Fruit fly (Drosophila melanogaster) whole organism, embryonic: ENCODE data around the gene CG6163.

Source experiments
- Abd-B ChIP-seq: fragments of 200-800 bp; sonication (Bioruptor generic); optimal IDR thresholded peaks from 2 replicates; lab custom pipeline; 2018; ENCODE audit warnings: missing biosample characterization, mild to moderate bottlenecking, missing genetic modification characterization, moderate library complexity
- Aef1 ChIP-seq: fragments of 200-800 bp; sonication (Bioruptor generic); IDR thresholded peaks from 3 replicates; pipeline ENCODE4 v1.3.6; 2022; ENCODE audit warnings: missing biosample characterization, missing genetic modification characterization
- Antp ChIP-seq: fragments of 200-800 bp; sonication (Bioruptor generic); optimal IDR thresholded peaks from 3 replicates; lab custom pipeline; 2016; ENCODE audit warnings: missing biosample characterization, missing genetic modification characterization
- Bgb ChIP-seq: fragments of 200-800 bp; sonication (Bioruptor generic); IDR thresholded peaks from 2 replicates; pipeline ENCODE4 v1.3.6; 2022; ENCODE audit warnings: missing biosample characterization, missing genetic modification characterization; ENCODE audit not compliant: partially characterized antibody
- CG10462 ChIP-seq: fragments of 200-800 bp; sonication (Bioruptor generic); optimal IDR thresholded peaks from 2 replicates; lab custom pipeline; 2016; ENCODE audit warnings: missing biosample characterization, missing genetic modification characterization
- CG10543 ChIP-seq: fragments of 200-800 bp; sonication (Bioruptor generic); optimal IDR thresholded peaks from 3 replicates; lab custom pipeline; 2017; ENCODE audit warnings: missing biosample characterization, mild to moderate bottlenecking, missing genetic modification characterization, moderate library complexity
- CG10565 ChIP-seq: fragments of 200-800 bp; sonication (Bioruptor generic); optimal IDR thresholded peaks from 3 replicates; lab custom pipeline; 2016; ENCODE audit warnings: missing biosample characterization, mild to moderate bottlenecking, missing genetic modification characterization
- CG10979 ChIP-seq: fragments of 200-800 bp; sonication (Bioruptor generic); optimal IDR thresholded peaks from 2 replicates; lab custom pipeline; 2018; ENCODE audit warnings: missing biosample characterization, mild to moderate bottlenecking, missing genetic modification characterization, moderate library complexity
- CG11723 ChIP-seq: fragments of 200-800 bp; sonication (Bioruptor generic); optimal IDR thresholded peaks from 2 replicates; lab custom pipeline; 2017; ENCODE audit warnings: missing biosample characterization, mild to moderate bottlenecking, missing genetic modification characterization
- CG13424 ChIP-seq: fragments of 200-800 bp; sonication (Bioruptor generic); optimal IDR thresholded peaks from 2 replicates; lab custom pipeline; 2019; ENCODE audit warnings: missing biosample characterization, mild to moderate bottlenecking, missing genetic modification characterization, moderate library complexity
- CG14014 ChIP-seq: fragments of 200-800 bp; sonication (Bioruptor generic); IDR thresholded peaks from 2 replicates; pipeline ENCODE4 v1.3.6; 2022; ENCODE audit warnings: missing biosample characterization, missing genetic modification characterization
- CG14965 ChIP-seq: fragments of 200-800 bp; sonication (Bioruptor generic); optimal IDR thresholded peaks from 2 replicates; lab custom pipeline; 2016; ENCODE audit warnings: missing biosample characterization, missing genetic modification characterization, borderline replicate concordance
- CG15269 ChIP-seq: fragments of 200-800 bp; sonication (Bioruptor generic); optimal IDR thresholded peaks from 2 replicates; lab custom pipeline; 2018; ENCODE audit warnings: missing biosample characterization, mild to moderate bottlenecking, missing genetic modification characterization, moderate library complexity
- CG17829 ChIP-seq: fragments of 200-800 bp; optimal IDR thresholded peaks from 2 replicates; lab custom pipeline; 2019; ENCODE audit warnings: missing biosample characterization, mild to moderate bottlenecking, missing genetic modification characterization, moderate library complexity
- CG2120 ChIP-seq: fragments of 200-800 bp; sonication (Bioruptor generic); optimal IDR thresholded peaks from 3 replicates; lab custom pipeline; 2016; ENCODE audit warnings: missing biosample characterization, missing genetic modification characterization
- CG2199 ChIP-seq: fragments of 200-800 bp; sonication (Bioruptor generic); IDR thresholded peaks from 3 replicates; pipeline ENCODE4 v1.3.6; 2022; ENCODE audit warnings: missing biosample characterization, missing genetic modification characterization
- CG32767 ChIP-seq: fragments of 200-800 bp; sonication (Bioruptor generic); IDR thresholded peaks from 2 replicates; pipeline ENCODE4 v1.3.6; 2022; ENCODE audit warnings: missing biosample characterization, missing genetic modification characterization
- CG4820 ChIP-seq: fragments of 200-800 bp; sonication (Bioruptor generic); optimal IDR thresholded peaks from 3 replicates; lab custom pipeline; 2016; ENCODE audit warnings: missing biosample characterization, missing genetic modification characterization
- CG4854 ChIP-seq: fragments of 200-800 bp; sonication (Bioruptor generic); optimal IDR thresholded peaks from 2 replicates; lab custom pipeline; 2016; ENCODE audit warnings: missing biosample characterization, missing genetic modification characterization, inconsistent platforms
- CG9727 ChIP-seq: fragments of 200-800 bp; sonication (Bioruptor generic); optimal IDR thresholded peaks from 3 replicates; lab custom pipeline; 2017; ENCODE audit warnings: missing biosample characterization, mild to moderate bottlenecking, missing genetic modification characterization
- CG9932 ChIP-seq: fragments of 200-800 bp; sonication (Bioruptor generic); IDR thresholded peaks from 2 replicates; pipeline ENCODE4 v1.3.6; 2022; ENCODE audit warnings: missing biosample characterization, missing genetic modification characterization
- CoRest ChIP-seq: fragments of 200-800 bp; sonication (Bioruptor generic); optimal IDR thresholded peaks from 3 replicates; lab custom pipeline; 2018; ENCODE audit warnings: missing biosample characterization, mild to moderate bottlenecking, missing genetic modification characterization, moderate library complexity
- Dll ChIP-seq: fragments of 200-800 bp; sonication (Bioruptor generic); IDR thresholded peaks from 4 replicates; pipeline ENCODE4 v1.3.6; 2022; ENCODE audit warnings: missing biosample characterization, missing genetic modification characterization; ENCODE audit not compliant: partially characterized antibody
- Dp ChIP-seq: fragments of 200-800 bp; sonication (Bioruptor generic); optimal IDR thresholded peaks from 2 replicates; lab custom pipeline; 2018; ENCODE audit warnings: missing biosample characterization, mild to moderate bottlenecking, missing genetic modification characterization, moderate library complexity
- H2.0 ChIP-seq: fragments of 200-800 bp; sonication (Bioruptor generic); IDR thresholded peaks from 2 replicates; pipeline ENCODE4 v1.3.6; 2022; ENCODE audit warnings: missing biosample characterization, missing genetic modification characterization
- NFAT ChIP-seq: fragments of 200-800 bp; sonication (Bioruptor generic); IDR thresholded peaks from 2 replicates; pipeline ENCODE4 v1.3.6; 2022; ENCODE audit warnings: missing biosample characterization, missing genetic modification characterization
- Nf-YA ChIP-seq: fragments of 200-800 bp; sonication (Bioruptor generic); IDR thresholded peaks from 2 replicates; pipeline ENCODE4 v1.3.6; 2022; ENCODE audit warnings: missing biosample characterization, missing genetic modification characterization
- NfI ChIP-seq: fragments of 200-800 bp; sonication (Bioruptor generic); optimal IDR thresholded peaks from 3 replicates; lab custom pipeline; 2018; ENCODE audit warnings: missing biosample characterization, mild to moderate bottlenecking, missing genetic modification characterization, moderate library complexity
- Opbp ChIP-seq: fragments of 200-800 bp; sonication (Bioruptor generic); IDR thresholded peaks from 3 replicates; pipeline ENCODE4 v1.3.6; 2022; ENCODE audit warnings: missing biosample characterization, missing genetic modification characterization; ENCODE audit not compliant: partially characterized antibody
- PHDP ChIP-seq: fragments of 200-800 bp; sonication (Bioruptor generic); optimal IDR thresholded peaks from 3 replicates; lab custom pipeline; 2018; ENCODE audit warnings: missing biosample characterization, mild to moderate bottlenecking, missing genetic modification characterization, moderate library complexity
- Ptx1 ChIP-seq: fragments of 200-800 bp; sonication (Bioruptor generic); IDR thresholded peaks from 2 replicates; pipeline ENCODE4 v1.3.6; 2022; ENCODE audit warnings: missing biosample characterization, missing genetic modification characterization
- Rx ChIP-seq: fragments of 200-800 bp; sonication (Bioruptor generic); IDR thresholded peaks from 2 replicates; pipeline ENCODE4 v1.3.6; 2022; ENCODE audit warnings: missing biosample characterization, missing genetic modification characterization
- Stat92E ChIP-seq, 3 experiments: fragments of >200 bp in 2 of 3; fragments of 200-800 bp in 1 of 3; sonication (Bioruptor generic) in 1 of 3; optimal IDR thresholded peaks; 2 replicates each; lab custom pipeline; 2017 to 2019; ENCODE audit warnings: missing biosample characterization in 3 of 3, missing genetic modification characterization in 3 of 3, mild to moderate bottlenecking in 1 of 3, moderate library complexity in 1 of 3
- Taf1 ChIP-seq: fragments of 200-800 bp; sonication (Bioruptor generic); IDR thresholded peaks from 2 replicates; pipeline ENCODE4 v1.3.6; 2022; ENCODE audit warnings: missing biosample characterization, missing genetic modification characterization
- cg ChIP-seq: fragments of 200-800 bp; sonication (Bioruptor generic); optimal IDR thresholded peaks from 3 replicates; lab custom pipeline; 2019; ENCODE audit warnings: missing biosample characterization, mild to moderate bottlenecking, missing genetic modification characterization, moderate library complexity
- ci ChIP-seq: fragments of 200-800 bp; sonication (Bioruptor generic); IDR thresholded peaks from 3 replicates; pipeline ENCODE4 v1.3.6; 2022; ENCODE audit warnings: missing biosample characterization, missing genetic modification characterization
- dan ChIP-seq: fragments of 200-800 bp; sonication (Bioruptor generic); IDR thresholded peaks from 2 replicates; pipeline ENCODE4 v1.3.6; 2022; ENCODE audit warnings: missing biosample characterization, missing genetic modification characterization
- dm ChIP-seq: fragments of 200-800 bp; sonication (Bioruptor generic); optimal IDR thresholded peaks from 3 replicates; lab custom pipeline; 2016; ENCODE audit warnings: missing biosample characterization, missing genetic modification characterization
- fu2 ChIP-seq: fragments of 200-800 bp; sonication (Bioruptor generic); optimal IDR thresholded peaks from 2 replicates; lab custom pipeline; 2016; ENCODE audit warnings: missing biosample characterization, missing genetic modification characterization
- grn ChIP-seq: fragments of 200-800 bp; sonication (Bioruptor generic); optimal IDR thresholded peaks from 3 replicates; lab custom pipeline; 2017; ENCODE audit warnings: missing biosample characterization, missing genetic modification characterization
- kay ChIP-seq: fragments of 200-800 bp; sonication (Bioruptor generic); optimal IDR thresholded peaks from 2 replicates; lab custom pipeline; 2016; ENCODE audit warnings: missing biosample characterization, missing genetic modification characterization
- ken ChIP-seq: fragments of 200-800 bp; sonication (Bioruptor generic); IDR thresholded peaks from 3 replicates; pipeline ENCODE4 v1.3.6; 2022; ENCODE audit warnings: missing biosample characterization, missing genetic modification characterization
- lmd ChIP-seq: fragments of 200-800 bp; sonication (Bioruptor generic); IDR thresholded peaks from 2 replicates; pipeline ENCODE4 v1.3.6; 2022; ENCODE audit warnings: missing biosample characterization, missing genetic modification characterization
- pita ChIP-seq: fragments of 200-800 bp; sonication (Bioruptor generic); optimal IDR thresholded peaks from 2 replicates; lab custom pipeline; 2017; ENCODE audit warnings: missing biosample characterization, mild to moderate bottlenecking, missing genetic modification characterization
- pnt ChIP-seq: fragments of 200-800 bp; sonication (Bioruptor generic); optimal IDR thresholded peaks from 3 replicates; lab custom pipeline; 2016; ENCODE audit warnings: missing biosample characterization, missing genetic modification characterization
- salm ChIP-seq: fragments of 200-800 bp; sonication (Bioruptor generic); optimal IDR thresholded peaks from 2 replicates; lab custom pipeline; 2018; ENCODE audit warnings: missing biosample characterization, mild to moderate bottlenecking, missing genetic modification characterization
- so ChIP-seq: fragments of 200-800 bp; sonication (Bioruptor generic); IDR thresholded peaks from 3 replicates; pipeline ENCODE4 v1.3.6; 2022; ENCODE audit warnings: missing biosample characterization, missing genetic modification characterization
- sob ChIP-seq: fragments of 200-800 bp; sonication (Bioruptor generic); IDR thresholded peaks from 2 replicates; pipeline ENCODE4 v1.3.6; 2022; ENCODE audit warnings: missing biosample characterization, missing genetic modification characterization
- ttk ChIP-seq: fragments of 200-800 bp; sonication (Bioruptor generic); IDR thresholded peaks from 2 replicates; pipeline ENCODE4 v2.1.2; 2022; ENCODE audit warnings: missing biosample characterization, missing genetic modification characterization
- vvl ChIP-seq: fragments of 200-800 bp; sonication (Bioruptor generic); IDR thresholded peaks from 2 replicates; pipeline ENCODE4 v1.3.6; 2022; ENCODE audit warnings: missing biosample characterization, missing genetic modification characterization

CG6163 gene

dm6 chr3L:11367797-11368196, 3.1 kb upstream of the CG6163 start (continued):
- TF ChIP-seq ci (0 out of 3 replicates have a peak, but pooled peaks have one; percentile 20), CG2199 (GFP tag; lab: Robert Waterston, UW) (no peak), NFAT (no peak), cg (GFP tag; lab: Kevin White, UChicago) (no peak), Rx (GFP tag; lab: Robert Waterston, UW) (0 out of 2 replicates have a peak, but pooled peaks have one; percentile 24), dm (GFP tag; lab: Kevin White, UChicago) (no peak), Nf-YA (GFP tag; lab: Robert Waterston, UW) (no peak), CG9932 (GFP tag; lab: Robert Waterston, UW) (peak; percentile 36), lmd (peak; percentile 29; the same call in 1 of the 2 replicates), Antp (GFP tag; lab: Kevin White, UChicago) (no peak), Bgb (GFP tag; lab: Robert Waterston, UW) (no peak), vvl (peak; percentile 21), salm (tag; lab: Kevin White, UChicago) (no peak), CG4854 (GFP tag; lab: Kevin White, UChicago) (no peak), CG32767 (GFP tag; lab: Robert Waterston, UW) (peak; percentile 41; the same call in 1 of the 2 replicates), dan (GFP tag; lab: Robert Waterston, UW) (no peak), Dll (GFP tag; lab: Robert Waterston, UW) (no peak), Opbp (GFP tag; lab: Robert Waterston, UW) (no peak), CG15269 (peak; percentile 2), CG10979 (tag; lab: Kevin White, UChicago) (peak; percentile 31), PHDP (tag; lab: Kevin White, UChicago) (peak; percentile 20), CG4820 (GFP tag; lab: Kevin White, UChicago) (no peak), pita (GFP tag; lab: Kevin White, UChicago) (no peak), Abd-B (GFP tag; lab: Kevin White, UChicago) (no peak), CG14014 (GFP tag; lab: Robert Waterston, UW) (peak; percentile 36; the same call in 1 of the 2 replicates), kay (GFP tag; lab: Kevin White, UChicago) (no peak), CG13424 (peak; percentile 28), Stat92E (GFP tag; optimal IDR thresholded peaks at IDR 0.05; lab: Kevin White, UChicago) (no peak), Ptx1 (peak; percentile 66), Aef1 (GFP tag; lab: Robert Waterston, UW) (peak; percentile 45; the same call in 2 of the 3 replicates), sob (GFP tag; lab: Robert Waterston, UW) (peak; percentile 32; the same call in 1 of the 2 replicates), grn (GFP tag; lab: Kevin White, UChicago) (no peak), NfI (GFP tag; lab: Kevin White, UChicago) (no peak), so (GFP tag; lab: Robert Waterston, UW) (peak; percentile 47; the same call in 1 of the 3 replicates), H2.0 (GFP tag; lab: Robert Waterston, UW) (peak; percentile 54), CG9727 (peak; percentile 6), CG14965 (GFP tag; lab: Kevin White, UChicago) (no peak), CG10462 (GFP tag; lab: Kevin White, UChicago) (no peak), CG11723 (GFP tag; lab: Kevin White, UChicago) (no peak), ttk (GFP tag; lab: Robert Waterston, UW) (peak; percentile 62), CG10543 (GFP tag; lab: Kevin White, UChicago) (no peak), fu2 (no peak), CG10565 (GFP tag; lab: Kevin White, UChicago) (no peak), CoRest (peak; percentile 12), CG17829 (tag; lab: Kevin White, UChicago) (peak; percentile 29), Dp (GFP tag; lab: Kevin White, UChicago) (no peak), Taf1 (GFP tag; lab: Robert Waterston, UW) (no peak), ken (no peak; the same call in 2 of the 3 replicates), CG2120 (GFP tag; lab: Kevin White, UChicago) (peak; percentile 18), pnt (GFP tag; lab: Kevin White, UChicago) (no peak)
